Fruit fly (Drosophila melanogaster): ENCODE measurements around the gene Pli.
"Not testable (repeated sequence)": the region's sequence is repeated elsewhere in the genome, so short reads cannot be mapped to it uniquely, and the experiment has no call there.

Pli gene

dm6 chr3R:23859365-23859804 lies 30.5 kb downstream of the Pli start (continued):
- TF ChIP-seq BtbVII (GFP tag; optimal IDR thresholded peaks at IDR 0.05) (peak; percentile 10), fd64A (GFP tag; optimal IDR thresholded peaks at IDR 0.05) (peak; percentile 65), gce (GFP tag; IDR thresholded peaks at IDR 0.05) (peak; percentile 83), Hey (tag; optimal IDR thresholded peaks at IDR 0.05) (peak; percentile 26), CG31224 (GFP tag; IDR thresholded peaks at IDR 0.05) (peak; percentile 37; the same call in 1 of the 2 replicates), cwo (GFP tag; optimal IDR thresholded peaks at IDR 0.05) (peak; percentile 55), Nf-YC (tag; optimal IDR thresholded peaks at IDR 0.05) (peak; percentile 45), Hsf (GFP tag; optimal IDR thresholded peaks at IDR 0.05) (peak; percentile 24), CG1529 (GFP tag; optimal IDR thresholded peaks at IDR 0.05) (peak; percentile 41), CG3847 (GFP tag; IDR thresholded peaks at IDR 0.05) (peak; percentile 65), bcd (GFP tag; optimal IDR thresholded peaks at IDR 0.05) (peak; percentile 38), CG11398 (GFP tag; optimal IDR thresholded peaks at IDR 0.05) (peak; percentile 74), CG13287 (GFP tag; IDR thresholded peaks at IDR 0.05; ENCODE audit: partially characterized antibody) (peak; percentile 71), ems (GFP tag; optimal IDR thresholded peaks at IDR 0.05) (peak; percentile 56), chinmo (GFP tag; IDR thresholded peaks at IDR 0.05; ENCODE audit: partially characterized antibody) (peak; percentile 90), CG1024 (GFP tag; IDR thresholded peaks at IDR 0.05) (peak; percentile 66), Atf6 (GFP tag; IDR thresholded peaks at IDR 0.05) (peak; percentile 76), repo (GFP tag; optimal IDR thresholded peaks at IDR 0.05) (peak; percentile 66), Dp (GFP tag; optimal IDR thresholded peaks at IDR 0.05) (peak; percentile 11), B-H2 (GFP tag; optimal IDR thresholded peaks at IDR 0.05) (peak; percentile 63), Ets97D (GFP tag; optimal IDR thresholded peaks at IDR 0.05) (peak; percentile 14), pho (GFP tag; optimal IDR thresholded peaks at IDR 0.05) (peak; percentile 70), tin (GFP tag; optimal IDR thresholded peaks at IDR 0.05) (peak; percentile 46), oc (tag; optimal IDR thresholded peaks at IDR 0.05) (peak; percentile 65), Ada2b (GFP tag; IDR thresholded peaks at IDR 0.05) (peak; percentile 44), lmd (GFP tag; IDR thresholded peaks at IDR 0.05) (peak; percentile 58; the same call in 1 of the 2 replicates), CG13775 (GFP tag; optimal IDR thresholded peaks at IDR 0.05) (peak; percentile 46), vfl (GFP tag; optimal IDR thresholded peaks at IDR 0.05) (peak; percentile 32), CG6175 (GFP tag; IDR thresholded peaks at IDR 0.05) (peak; percentile 70; the same call in 2 of the 3 replicates), trh (GFP tag; optimal IDR thresholded peaks at IDR 0.05) (peak; percentile 34), prd (GFP tag; IDR thresholded peaks at IDR 0.05) (peak; percentile 73), CG4424 (GFP tag; optimal IDR thresholded peaks at IDR 0.05) (peak; percentile 31), Xrp1 (GFP tag; IDR thresholded peaks at IDR 0.05) (peak; percentile 85), CG12391 (tag; optimal IDR thresholded peaks at IDR 0.05) (peak; percentile 32), CG8944 (GFP tag; optimal IDR thresholded peaks at IDR 0.05) (peak; percentile 71), Sry-δ (GFP tag; optimal IDR thresholded peaks at IDR 0.05) (peak; percentile 42), CG11247 (GFP tag; IDR thresholded peaks at IDR 0.05) (peak; percentile 81), CG18476 (GFP tag; optimal IDR thresholded peaks at IDR 0.05) (peak; percentile 7), ci (GFP tag; IDR thresholded peaks at IDR 0.05) (peak; percentile 85), CG32772 (GFP tag; IDR thresholded peaks at IDR 0.05) (peak; percentile 37; the same call in 1 of the 2 replicates), sisA (GFP tag; IDR thresholded peaks at IDR 0.05) (peak; percentile 46; the same call in 1 of the 2 replicates), nmo (GFP tag; optimal IDR thresholded peaks at IDR 0.05) (peak; percentile 51), NC2α (GFP tag; optimal IDR thresholded peaks at IDR 0.05) (peak; percentile 58), tup (GFP tag; optimal IDR thresholded peaks at IDR 0.05) (peak; percentile 66), CG7786 (GFP tag; optimal IDR thresholded peaks at IDR 0.05) (peak; percentile 73), MESR4 (GFP tag; optimal IDR thresholded peaks at IDR 0.05) (peak; percentile 7), CG5180 (GFP tag; optimal IDR thresholded peaks at IDR 0.05) (peak; percentile 28), CG7839 (tag; optimal IDR thresholded peaks at IDR 0.05) (peak; percentile 60), lab (GFP tag; optimal IDR thresholded peaks at IDR 0.05) (peak; percentile 79), fd3F (GFP tag; optimal IDR thresholded peaks at IDR 0.05) (peak; percentile 19)
- TF ChIP-seq prd (optimal IDR thresholded peaks at IDR 0.05) = not testable (repeated sequence)

Data from whole organism, embryonic.